Worm (Caenorhabditis elegans) whole organism, early embryonic: Measurements from ENCODE around the gene cra-1.
A peak's percentile ranks its signal among the peaks of the same experiment; 100 is the strongest.

Source experiments
- B0310.2 ChIP-seq: sonication (generic microtip); optimal IDR thresholded peaks from 2 replicates; lab custom pipeline; 2016; ENCODE audit warnings: mild to moderate bottlenecking, missing genetic modification characterization, missing compliant biosample characterization
- F13C5.2 ChIP-seq: sonication (generic microtip); optimal IDR thresholded peaks from 2 replicates; lab custom pipeline; 2017; ENCODE audit warnings: mild to moderate bottlenecking, missing genetic modification characterization, inconsistent platforms, missing compliant biosample characterization
- aly-1 ChIP-seq: sonication (generic microtip); optimal IDR thresholded peaks from 2 replicates; lab custom pipeline; 2016; ENCODE audit warnings: missing genetic modification characterization, missing compliant biosample characterization
- ama-1 ChIP-seq: fragments of 150-350 bp; optimal IDR thresholded peaks from 2 replicates; lab custom pipeline; 2014
- ceh-13 ChIP-seq: fragments of 200-800 bp; sonication (Bioruptor generic); optimal IDR thresholded peaks from 2 replicates; lab custom pipeline; 2018; ENCODE audit warnings: mild to moderate bottlenecking, missing genetic modification characterization, missing compliant biosample characterization
- ceh-36 ChIP-seq: sonication (generic microtip); optimal IDR thresholded peaks from 2 replicates; lab custom pipeline; 2016; ENCODE audit warnings: missing genetic modification characterization, inconsistent platforms, missing compliant biosample characterization
- ets-7 ChIP-seq: sonication (generic microtip); optimal IDR thresholded peaks from 2 replicates; lab custom pipeline; 2016; ENCODE audit warnings: missing genotype, missing genetic modification characterization, missing compliant biosample characterization
- flt-1 ChIP-seq: fragments of 200-800 bp; sonication (Bioruptor generic); IDR thresholded peaks from 2 replicates; pipeline ENCODE4 v1.3.6; 2022; ENCODE audit warnings: missing genetic modification characterization, missing compliant biosample characterization
- hmbx-1 ChIP-seq: sonication (generic microtip); optimal IDR thresholded peaks from 2 replicates; lab custom pipeline; 2016; ENCODE audit warnings: mild to moderate bottlenecking, missing genetic modification characterization, missing compliant biosample characterization
- hmg-4 ChIP-seq: fragments of 200-800 bp; sonication (Bioruptor generic); optimal IDR thresholded peaks from 2 replicates; lab custom pipeline; 2018; ENCODE audit warnings: mild to moderate bottlenecking, missing genetic modification characterization, missing compliant biosample characterization
- hnd-1 ChIP-seq: sonication (generic microtip); optimal IDR thresholded peaks from 2 replicates; lab custom pipeline; 2016; ENCODE audit warnings: missing genetic modification characterization, missing compliant biosample characterization
- pes-1 ChIP-seq: fragments of 200-800 bp; sonication (Bioruptor generic); IDR thresholded peaks from 2 replicates; pipeline ENCODE4 v1.3.6; 2022; ENCODE audit warnings: missing genetic modification reagents, missing genetic modification characterization, missing compliant biosample characterization
- scrt-1 ChIP-seq: fragments of 200-800 bp; sonication (Bioruptor generic); IDR thresholded peaks from 2 replicates; pipeline ENCODE4 v1.3.6; 2022; ENCODE audit warnings: missing genetic modification characterization, missing compliant biosample characterization
- sea-1 ChIP-seq: fragments of 200-800 bp; sonication (Bioruptor generic); conservative IDR thresholded peaks from 2 replicates; pipeline ENCODE4 v1.3.6; 2022; ENCODE audit warnings: missing genetic modification characterization, missing compliant biosample characterization
- tbx-11 ChIP-seq: fragments of 200-800 bp; sonication (Bioruptor generic); IDR thresholded peaks from 2 replicates; pipeline ENCODE4 v1.3.6; 2022; ENCODE audit warnings: missing genetic modification characterization, missing compliant biosample characterization
- tbx-37 ChIP-seq: fragments of 200-800 bp; sonication (Bioruptor generic); conservative IDR thresholded peaks from 2 replicates; pipeline ENCODE4 v1.3.6; 2022; ENCODE audit warnings: missing genetic modification reagents, missing genetic modification characterization, missing compliant biosample characterization
- tra-4 ChIP-seq: sonication (generic microtip); optimal IDR thresholded peaks from 2 replicates; lab custom pipeline; 2017; ENCODE audit warnings: missing genetic modification characterization, missing compliant biosample characterization

cra-1 gene

DNA sequence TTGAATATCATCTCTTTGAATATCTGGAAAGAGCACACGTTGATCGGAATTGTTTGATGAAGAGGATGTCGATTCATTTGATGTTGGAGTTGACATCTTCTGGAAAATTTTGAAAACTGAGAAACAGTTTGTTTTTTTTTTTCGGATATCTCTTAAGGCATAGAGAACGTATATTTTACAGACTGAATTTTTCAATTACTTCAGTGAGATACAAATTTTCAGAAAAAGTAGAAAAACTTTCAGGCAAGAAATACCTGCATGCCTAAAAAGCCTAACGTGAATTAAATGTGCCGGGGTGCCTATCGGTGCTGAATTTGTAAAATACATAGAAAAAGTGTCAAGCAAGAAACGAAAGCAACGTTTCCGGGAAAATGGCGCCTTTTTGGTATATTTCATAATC, 12.6 kb downstream of the cra-1 start, which contains the start of gene zak-1:
Gene zak-1, minus strand, starts transcription at position 101 of the 400 bp plus-strand sequence.
- TF ChIP-seq hmg-4 (GFP tag; lab: Kevin White, UChicago) = no peak
- TF ChIP-seq flt-1 (GFP tag; lab: Robert Waterston, UW) = no peak
- no peak for TF ChIP-seq pes-1
- TF ChIP-seq F13C5.2 (tag; lab: Kevin White, UChicago) = no peak
- no peak for TF ChIP-seq hnd-1 (tag; lab: Kevin White, UChicago)
- no peak for TF ChIP-seq ama-1 (lab: Kevin White, UChicago)
- TF ChIP-seq hmbx-1 = no peak
- TF ChIP-seq ceh-36 = no peak
- TF ChIP-seq scrt-1 = no peak
- no peak for TF ChIP-seq tra-4 (tag; lab: Kevin White, UChicago)

DNA sequence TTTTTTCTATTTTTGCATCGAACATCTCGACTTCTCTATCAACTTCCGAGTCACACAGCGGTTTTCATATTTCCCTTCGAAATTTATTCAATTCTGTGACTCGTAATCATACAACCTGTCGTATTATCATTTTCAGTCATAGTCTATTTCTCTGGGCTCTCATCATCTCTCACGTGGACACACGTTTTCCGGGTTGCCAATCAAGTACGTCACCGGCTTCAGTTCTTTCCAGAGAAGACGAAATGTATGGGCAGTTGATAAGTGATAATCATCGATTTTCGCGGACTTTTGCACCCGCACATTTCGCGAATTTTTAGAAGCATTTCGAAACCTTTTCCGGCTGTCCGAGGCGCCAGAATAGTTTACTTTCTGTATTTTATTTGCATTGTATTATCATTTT, 19.0 kb downstream of the cra-1 start, which contains the start of gene srv-1:
Gene srv-1, plus strand, starts transcription at position 131 of the 400 bp plus-strand sequence.
- no peak for TF ChIP-seq hmbx-1
- no peak for TF ChIP-seq flt-1 (GFP tag; lab: Robert Waterston, UW)
- no peak for TF ChIP-seq hnd-1 (tag; lab: Kevin White, UChicago)
- no peak for TF ChIP-seq ceh-36
- no peak for TF ChIP-seq ets-7
- TF ChIP-seq scrt-1 = no peak
- no peak for TF ChIP-seq hmg-4 (GFP tag; lab: Kevin White, UChicago)
- TF ChIP-seq ceh-13 = no peak
- TF ChIP-seq aly-1 (tag; lab: Kevin White, UChicago) = no peak
- TF ChIP-seq sea-1 (GFP tag; lab: Robert Waterston, UW) = no peak
- TF ChIP-seq ama-1 (lab: Kevin White, UChicago) = no peak
- no peak for TF ChIP-seq tbx-37
- no peak for TF ChIP-seq tra-4 (tag; lab: Kevin White, UChicago)
- no peak for TF ChIP-seq pes-1
- no peak for TF ChIP-seq B0310.2 (tag; lab: Kevin White, UChicago)

DNA sequence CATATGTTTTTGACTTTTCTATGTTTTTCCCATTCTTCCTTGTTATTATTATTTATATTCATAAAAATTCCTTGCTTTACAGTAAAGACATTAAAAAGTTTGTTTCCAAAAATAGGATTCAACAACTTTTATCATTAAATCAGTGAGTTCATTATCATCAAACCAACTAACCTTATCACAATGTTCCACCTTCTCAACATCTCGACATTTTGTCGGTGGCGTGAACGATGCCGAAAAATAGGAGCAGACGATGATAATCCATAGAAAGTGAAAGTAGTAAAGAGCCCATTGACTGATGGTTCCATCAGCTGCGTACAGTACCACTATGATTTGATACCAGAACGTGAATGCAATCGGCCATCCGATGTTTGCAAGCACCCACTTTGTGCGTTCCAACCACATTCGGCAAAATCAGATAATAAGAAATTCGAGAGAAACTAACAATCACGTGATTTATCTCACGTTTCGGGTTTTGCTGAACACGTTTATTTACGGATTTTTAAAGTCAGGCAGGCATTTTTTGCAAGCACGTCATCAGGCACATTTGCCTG, 20.5 kb downstream of the cra-1 start, which contains the start of gene dhhc-5:
Gene dhhc-5, minus strand, starts transcription at position 406 of the 551 bp plus-strand sequence.
- TF ChIP-seq ceh-36 (no peak), hmg-4 (GFP tag; lab: Kevin White, UChicago) (no peak), ceh-13 (no peak), hnd-1 (tag; lab: Kevin White, UChicago) (no peak), scrt-1 (no peak)

DNA sequence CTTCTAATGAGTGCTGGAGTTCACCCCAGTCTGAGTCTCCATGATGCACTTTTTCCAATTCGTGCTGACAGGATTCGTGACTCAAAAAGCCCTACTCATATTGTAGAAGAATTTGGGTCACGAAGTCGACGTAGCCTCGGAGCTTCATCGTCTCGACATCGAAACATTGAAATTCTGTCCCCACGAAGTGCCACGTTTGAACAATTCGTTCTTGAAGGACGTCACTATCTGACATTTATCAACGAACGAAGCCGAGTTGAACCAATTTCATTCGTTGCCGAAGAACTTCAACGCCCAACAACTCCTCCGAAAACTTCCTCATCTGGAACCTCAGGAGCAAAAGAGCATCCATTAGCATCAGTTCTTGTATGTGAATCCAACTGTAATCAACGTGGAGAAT, 30.2 kb downstream of the cra-1 start:
- TF ChIP-seq scrt-1 (no peak), hmbx-1 (no peak), ama-1 (lab: Kevin White, UChicago) (no peak), tra-4 (tag; lab: Kevin White, UChicago) (no peak), aly-1 (tag; lab: Kevin White, UChicago) (no peak), hmg-4 (GFP tag; lab: Kevin White, UChicago) (no peak)

DNA sequence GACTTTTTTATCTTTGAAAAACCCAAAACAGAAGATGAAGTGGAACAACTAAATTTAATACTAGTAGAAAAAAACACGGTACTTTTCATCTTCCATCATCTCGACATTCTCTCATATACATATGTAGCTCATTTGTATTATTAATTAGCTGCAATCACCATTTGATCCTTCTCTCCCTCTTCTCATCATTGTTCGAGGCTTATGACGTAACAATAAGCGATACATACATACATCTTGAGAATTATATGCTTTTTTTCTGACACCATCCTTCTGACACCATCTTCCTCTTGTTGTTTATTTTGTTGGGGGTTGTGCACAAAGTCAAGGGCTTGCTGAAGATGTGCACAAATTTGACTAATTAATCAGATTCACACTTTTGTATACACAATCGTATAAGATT, 31.9 kb downstream of the cra-1 start:
- no peak for TF ChIP-seq B0310.2 (tag; lab: Kevin White, UChicago)
- TF ChIP-seq sea-1 (GFP tag; lab: Robert Waterston, UW) = no peak
- TF ChIP-seq flt-1 (GFP tag; lab: Robert Waterston, UW) = no peak
- no peak for TF ChIP-seq hmg-4 (GFP tag; lab: Kevin White, UChicago)
- no peak for TF ChIP-seq F13C5.2 (tag; lab: Kevin White, UChicago)
- TF ChIP-seq pes-1 = no peak
- no peak for TF ChIP-seq tbx-37
- no peak for TF ChIP-seq hnd-1 (tag; lab: Kevin White, UChicago)
- no peak for TF ChIP-seq aly-1 (tag; lab: Kevin White, UChicago)
- TF ChIP-seq tra-4 (tag; lab: Kevin White, UChicago) = no peak
- TF ChIP-seq ceh-13 = no peak
- TF ChIP-seq scrt-1 = no peak
- TF ChIP-seq hmbx-1 = no peak
- TF ChIP-seq ceh-36 = no peak
- TF ChIP-seq ets-7 = no peak
- TF ChIP-seq ama-1 (lab: Kevin White, UChicago) = no peak
- TF ChIP-seq tbx-11 = no peak

DNA sequence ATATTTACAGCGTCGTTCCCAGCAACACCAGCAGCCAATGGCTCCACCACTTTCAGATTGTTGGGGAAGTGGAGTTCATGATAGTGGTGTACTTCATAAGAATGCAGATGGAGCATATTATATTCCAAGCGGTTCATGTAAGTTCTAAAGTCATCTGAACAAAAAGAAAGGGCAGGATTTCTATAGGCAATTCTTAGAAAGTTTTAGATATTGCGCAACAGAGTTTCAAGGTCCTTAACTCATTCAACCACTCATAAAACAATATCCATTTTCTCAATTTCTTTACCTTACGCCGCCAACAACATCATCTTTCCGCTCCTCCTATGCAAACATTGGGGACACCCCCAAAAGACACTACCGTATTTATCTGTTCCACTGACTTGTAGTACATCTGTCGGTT, 37.9 kb downstream of the cra-1 start:
- TF ChIP-seq pes-1 = 0 out of 2 replicates have a peak, but pooled peaks have one; percentile 28
- no peak for TF ChIP-seq ceh-36
- TF ChIP-seq tra-4 (tag; lab: Kevin White, UChicago) = no peak

DNA sequence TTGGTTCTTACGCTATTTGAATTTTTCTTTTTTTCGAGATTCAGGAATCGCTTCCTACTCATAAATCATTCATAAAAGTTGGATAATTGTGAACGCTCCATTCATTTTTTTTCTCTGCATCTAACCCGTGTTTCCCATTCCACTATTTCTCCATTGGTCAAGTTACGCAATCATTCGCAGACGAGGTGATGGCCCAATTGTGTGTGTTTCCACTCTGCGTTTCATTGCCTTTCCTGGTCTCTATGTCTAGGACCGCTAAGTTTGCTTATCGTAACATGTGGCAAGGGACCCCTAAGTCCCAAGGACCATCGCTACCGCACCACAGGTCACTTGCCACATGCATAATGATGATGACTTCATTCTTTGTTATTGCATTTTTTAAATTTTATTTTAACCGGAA, 43.1 kb downstream of the cra-1 start:
- TF ChIP-seq F13C5.2 (tag; lab: Kevin White, UChicago) (no peak), ceh-13 (no peak), hmg-4 (GFP tag; lab: Kevin White, UChicago) (no peak), hmbx-1 (no peak), scrt-1 (no peak), tbx-11 (no peak), ama-1 (lab: Kevin White, UChicago) (no peak), pes-1 (no peak), tbx-37 (no peak), ceh-36 (no peak), ets-7 (no peak), sea-1 (GFP tag; lab: Robert Waterston, UW) (no peak), B0310.2 (tag; lab: Kevin White, UChicago) (no peak)

DNA sequence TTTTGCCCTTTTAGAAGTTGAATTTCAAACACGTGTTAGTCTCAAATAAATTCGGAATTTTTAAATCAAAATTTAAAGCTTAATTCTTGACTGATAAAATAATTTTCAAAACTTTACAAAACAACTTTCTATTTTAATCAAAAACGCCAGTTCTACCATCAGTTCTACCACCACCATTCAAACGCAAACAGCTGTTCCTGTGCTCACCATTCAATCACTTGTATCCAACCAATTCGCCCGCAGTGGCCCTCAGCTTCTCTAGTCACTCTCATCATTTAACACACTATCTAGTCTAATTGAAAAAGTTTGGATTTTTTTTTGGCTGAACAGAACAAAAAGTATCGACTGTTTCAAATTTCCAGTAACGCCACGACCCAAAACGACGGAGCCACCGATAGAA, 46.5 kb downstream of the cra-1 start:
- no peak for TF ChIP-seq ceh-36
- no peak for TF ChIP-seq aly-1 (tag; lab: Kevin White, UChicago)
- TF ChIP-seq scrt-1 = no peak
- TF ChIP-seq tbx-37 = no peak
- no peak for TF ChIP-seq tra-4 (tag; lab: Kevin White, UChicago)
- TF ChIP-seq flt-1 (GFP tag; lab: Robert Waterston, UW) = no peak
- no peak for TF ChIP-seq F13C5.2 (tag; lab: Kevin White, UChicago)
- no peak for TF ChIP-seq ama-1 (lab: Kevin White, UChicago)
- TF ChIP-seq tbx-11 = no peak
- no peak for TF ChIP-seq sea-1 (GFP tag; lab: Robert Waterston, UW)
- no peak for TF ChIP-seq B0310.2 (tag; lab: Kevin White, UChicago)
- TF ChIP-seq pes-1 = no peak
- TF ChIP-seq ets-7 = no peak
- no peak for TF ChIP-seq ceh-13
- TF ChIP-seq hmbx-1 = no peak
- no peak for TF ChIP-seq hmg-4 (GFP tag; lab: Kevin White, UChicago)
